Fruit fly (Drosophila melanogaster): Measurements from ENCODE around the gene fz4.

The fz4 gene

dm6 chrX:7109793-7110606 is at the start of gene fz4:
Gene fz4 (minus strand): TSS chrX:7110321.
- TF ChIP-seq CG8478 (optimal IDR thresholded peaks at IDR 0.05): no peak
- TF ChIP-seq CTCF (optimal IDR thresholded peaks at IDR 0.05): peak; percentile 90 to 93

- no peak for TF ChIP-seq CG8478 (optimal IDR thresholded peaks at IDR 0.05)
Measured at dm6 chrX:7159236-7159838, 49.2 kb upstream of the fz4 start.

- no peak for TF ChIP-seq CTCF (optimal IDR thresholded peaks at IDR 0.05)
- TF ChIP-seq CG8478 (optimal IDR thresholded peaks at IDR 0.05): no peak
Measured at dm6 chrX:7152851-7153250, 42.7 kb upstream of the fz4 start.

dm6 chrX:7151290-7152038 is 41.3 kb upstream of the fz4 start:
- TF ChIP-seq CG8478 (optimal IDR thresholded peaks at IDR 0.05): no peak
- no peak for TF ChIP-seq CTCF (optimal IDR thresholded peaks at IDR 0.05)

- no peak for TF ChIP-seq CTCF (optimal IDR thresholded peaks at IDR 0.05)
- TF ChIP-seq CG8478 (optimal IDR thresholded peaks at IDR 0.05): no peak
Measured at dm6 chrX:7141753-7142152, 31.6 kb upstream of the fz4 start.

dm6 chrX:7139952-7140351 is 29.8 kb upstream of the fz4 start:
- TF ChIP-seq CTCF (optimal IDR thresholded peaks at IDR 0.05): no peak
- no peak for TF ChIP-seq CG8478 (optimal IDR thresholded peaks at IDR 0.05)

dm6 chrX:7137423-7137822 is 27.3 kb upstream of the fz4 start, which contains the start of gene Cph:
Gene Cph (plus strand): TSS chrX:7137723.
- TF ChIP-seq CG8478 (optimal IDR thresholded peaks at IDR 0.05): no peak
- no peak for TF ChIP-seq CTCF (optimal IDR thresholded peaks at IDR 0.05)

dm6 chrX:7124474-7124873 is 14.4 kb upstream of the fz4 start:
- no peak for TF ChIP-seq CG8478 (optimal IDR thresholded peaks at IDR 0.05)

- TF ChIP-seq CTCF (optimal IDR thresholded peaks at IDR 0.05) (no peak), CG8478 (optimal IDR thresholded peaks at IDR 0.05) (no peak)
Measured at dm6 chrX:7122002-7122401, 11.9 kb upstream of the fz4 start.

dm6 chrX:7120168-7120567 is 10.0 kb upstream of the fz4 start:
- TF ChIP-seq CG8478 (optimal IDR thresholded peaks at IDR 0.05): no peak
- TF ChIP-seq CTCF (optimal IDR thresholded peaks at IDR 0.05): no peak

dm6 chrX:7117729-7118128 is 7.6 kb upstream of the fz4 start:
- no peak for TF ChIP-seq CTCF (optimal IDR thresholded peaks at IDR 0.05)
- no peak for TF ChIP-seq CG8478 (optimal IDR thresholded peaks at IDR 0.05)

- TF ChIP-seq CG8478 (optimal IDR thresholded peaks at IDR 0.05) (no peak), CTCF (optimal IDR thresholded peaks at IDR 0.05) (no peak)
Measured at dm6 chrX:7110890-7111289, 769 bp upstream of the fz4 start.

dm6 chrX:7105533-7105932 is 4.6 kb downstream of the fz4 start:
- TF ChIP-seq CG8478 (optimal IDR thresholded peaks at IDR 0.05): no peak
- no peak for TF ChIP-seq CTCF (optimal IDR thresholded peaks at IDR 0.05)

dm6 chrX:7104400-7105068 is 5.6 kb downstream of the fz4 start, which contains the start of the genes CG4617 and CG8300:
Gene CG4617 (minus strand): TSS chrX:7104491.
Gene CG8300 (plus strand): TSS chrX:7104885.
- TF ChIP-seq CG8478 (optimal IDR thresholded peaks at IDR 0.05) (no peak), CTCF (optimal IDR thresholded peaks at IDR 0.05) (no peak)

- no peak for TF ChIP-seq CG8478 (optimal IDR thresholded peaks at IDR 0.05)
- peak in 1 of 2 experiments; percentile 25 for TF ChIP-seq CTCF (optimal IDR thresholded peaks at IDR 0.05)
Measured at dm6 chrX:7102013-7102520, 8.1 kb downstream of the fz4 start, which contains the start of gene CG4615. Gene CG4615 (minus strand): TSS chrX:7102300.

Data from S2 (cell line).